Fruit fly (Drosophila melanogaster): ENCODE results near the gene RpL34b.

- TF ChIP-seq Lpt (GFP tag; optimal IDR thresholded peaks at IDR 0.05) (peak; percentile 17), OdsH (GFP tag; optimal IDR thresholded peaks at IDR 0.05) (peak; percentile 27), fd59A (GFP tag; optimal IDR thresholded peaks at IDR 0.05) (no peak), CG34406 (GFP tag; optimal IDR thresholded peaks at IDR 0.05) (no peak), Met (GFP tag; optimal IDR thresholded peaks at IDR 0.05) (no peak), dsx (GFP tag; optimal IDR thresholded peaks at IDR 0.05; ENCODE audit: poor library complexity, severe bottlenecking) (no peak), acj6 (GFP tag; optimal IDR thresholded peaks at IDR 0.05) (no peak), CG1621 (tag; optimal IDR thresholded peaks at IDR 0.05) (no peak), Sox102F (GFP tag; optimal IDR thresholded peaks at IDR 0.05) (no peak), vri (GFP tag; optimal IDR thresholded peaks at IDR 0.05) (no peak)
Measured at dm6 chr3R:9430344-9431253, 29.6 kb upstream of the RpL34b start.
